Worm (Caenorhabditis elegans): ENCODE measurements around the gene sra-31.

The sra-31 gene

ce11 chrII:6565077-6565476 lies 13.2 kb downstream of the sra-31 start, which contains the start of gene mpz-3:
Gene mpz-3 (minus strand): TSS chrII:6565396.
- TF ChIP-seq him-1 (tag; optimal IDR thresholded peaks at IDR 0.05) (no peak), W03F9.2 (tag; optimal IDR thresholded peaks at IDR 0.05) (no peak), dao-5 (tag; optimal IDR thresholded peaks at IDR 0.05) (no peak)

ce11 chrII:6563238-6563637 lies 15.0 kb downstream of the sra-31 start:
- TF ChIP-seq dao-5 (tag; optimal IDR thresholded peaks at IDR 0.05) (no peak), him-1 (tag; optimal IDR thresholded peaks at IDR 0.05) (no peak), W03F9.2 (tag; optimal IDR thresholded peaks at IDR 0.05) (no peak)

- TF ChIP-seq him-1 (tag; optimal IDR thresholded peaks at IDR 0.05) (no peak), W03F9.2 (tag; optimal IDR thresholded peaks at IDR 0.05) (no peak), dao-5 (tag; optimal IDR thresholded peaks at IDR 0.05) (no peak)
Observed at ce11 chrII:6562203-6562867, 15.9 kb downstream of the sra-31 start.

ce11 chrII:6561300-6561699 lies 17.0 kb downstream of the sra-31 start, which contains the start of gene F18C5.10:
Gene F18C5.10 (minus strand): TSS chrII:6561444.
- TF ChIP-seq W03F9.2 (tag; optimal IDR thresholded peaks at IDR 0.05) (no peak), dao-5 (tag; optimal IDR thresholded peaks at IDR 0.05) (no peak), him-1 (tag; optimal IDR thresholded peaks at IDR 0.05) (no peak)

- TF ChIP-seq him-1 (tag; optimal IDR thresholded peaks at IDR 0.05) (no peak), W03F9.2 (tag; optimal IDR thresholded peaks at IDR 0.05) (no peak), dao-5 (tag; optimal IDR thresholded peaks at IDR 0.05) (no peak)
Observed at ce11 chrII:6560291-6560690, 18.0 kb downstream of the sra-31 start.

- no peak for TF ChIP-seq him-1 (tag; optimal IDR thresholded peaks at IDR 0.05)
- no peak for TF ChIP-seq dao-5 (tag; optimal IDR thresholded peaks at IDR 0.05)
- no peak for TF ChIP-seq W03F9.2 (tag; optimal IDR thresholded peaks at IDR 0.05)
Observed at ce11 chrII:6558887-6559286, 19.4 kb downstream of the sra-31 start.

ce11 chrII:6554677-6555076 lies 23.6 kb downstream of the sra-31 start, which contains the start of gene wrn-1:
Gene wrn-1 (plus strand): TSS chrII:6554977.
- TF ChIP-seq W03F9.2 (tag; optimal IDR thresholded peaks at IDR 0.05) (no peak), him-1 (tag; optimal IDR thresholded peaks at IDR 0.05) (no peak), dao-5 (tag; optimal IDR thresholded peaks at IDR 0.05) (no peak)

ce11 chrII:6544842-6545410 lies 33.4 kb downstream of the sra-31 start, which contains the start of gene lron-15:
Gene lron-15 (minus strand): TSS chrII:6544892.
- TF ChIP-seq him-1 (tag; optimal IDR thresholded peaks at IDR 0.05) (no peak), W03F9.2 (tag; optimal IDR thresholded peaks at IDR 0.05) (no peak), dao-5 (tag; optimal IDR thresholded peaks at IDR 0.05) (no peak)

- TF ChIP-seq dao-5 (tag; optimal IDR thresholded peaks at IDR 0.05) (no peak), W03F9.2 (tag; optimal IDR thresholded peaks at IDR 0.05) (peak; percentile 62)
Observed at ce11 chrII:6535957-6536424, 42.3 kb downstream of the sra-31 start, which contains the start of gene utp-20. Gene utp-20 (plus strand): TSS chrII:6536374.

- TF ChIP-seq W03F9.2 (tag; optimal IDR thresholded peaks at IDR 0.05) (no peak), him-1 (tag; optimal IDR thresholded peaks at IDR 0.05) (no peak), dao-5 (tag; optimal IDR thresholded peaks at IDR 0.05) (no peak)
Observed at ce11 chrII:6531940-6532339, 46.3 kb downstream of the sra-31 start, which contains the start of gene abcx-1. Gene abcx-1 (plus strand): TSS chrII:6532163.

ce11 chrII:6531527-6531926 lies 46.8 kb downstream of the sra-31 start, which contains the start of gene abch-1:
Gene abch-1 (minus strand): TSS chrII:6531627.
- TF ChIP-seq W03F9.2 (tag; optimal IDR thresholded peaks at IDR 0.05) = no peak

- TF ChIP-seq dao-5 (tag; optimal IDR thresholded peaks at IDR 0.05) (no peak), W03F9.2 (tag; optimal IDR thresholded peaks at IDR 0.05) (no peak), him-1 (tag; optimal IDR thresholded peaks at IDR 0.05) (no peak)
Observed at ce11 chrII:6528629-6529028, 49.6 kb downstream of the sra-31 start, which contains the start of gene C56E6.4. Gene C56E6.4 (minus strand): TSS chrII:6528729.
